Fruit fly (Drosophila melanogaster) whole organism, embryonic: ENCODE data around the gene Rbp1-like.

Experiments used
- BEAF-32 ChIP-seq: fragments of 200-800 bp; sonication (Bioruptor generic); optimal IDR thresholded peaks from 3 replicates; lab custom pipeline; 2017; ENCODE audit warnings: missing biosample characterization, missing genetic modification characterization, mild to moderate bottlenecking, moderate library complexity, missing genetic modification reagents
- CG10462 ChIP-seq: fragments of 200-800 bp; sonication (Bioruptor generic); optimal IDR thresholded peaks from 2 replicates; lab custom pipeline; 2016; ENCODE audit warnings: missing biosample characterization, missing genetic modification characterization
- CG10654 ChIP-seq: fragments of 200-800 bp; sonication (Bioruptor generic); optimal IDR thresholded peaks from 2 replicates; lab custom pipeline; 2016; ENCODE audit warnings: missing biosample characterization, missing genetic modification characterization
- CG14014 ChIP-seq: fragments of 200-800 bp; sonication (Bioruptor generic); IDR thresholded peaks from 2 replicates; pipeline ENCODE4 v1.3.6; 2022; ENCODE audit warnings: missing biosample characterization, missing genetic modification characterization
- CG14667 ChIP-seq: fragments of 200-800 bp; sonication (Bioruptor generic); IDR thresholded peaks from 2 replicates; pipeline ENCODE4 v1.3.6; 2022; ENCODE audit warnings: missing biosample characterization, missing genetic modification characterization
- CG15479 ChIP-seq: fragments of 200-800 bp; sonication (Bioruptor generic); optimal IDR thresholded peaks from 3 replicates; lab custom pipeline; 2019; ENCODE audit warnings: missing biosample characterization, mild to moderate bottlenecking, missing genetic modification characterization, moderate library complexity
- CG1602 ChIP-seq: fragments of 200-800 bp; sonication (Bioruptor generic); optimal IDR thresholded peaks from 3 replicates; lab custom pipeline; 2016; ENCODE audit warnings: missing biosample characterization, missing genetic modification characterization
- CG1647 ChIP-seq: fragments of 200-800 bp; sonication (Bioruptor generic); optimal IDR thresholded peaks from 3 replicates; lab custom pipeline; 2016; ENCODE audit warnings: missing biosample characterization, missing genetic modification characterization
- CG18599 ChIP-seq: fragments of 200-800 bp; sonication (Bioruptor generic); optimal IDR thresholded peaks from 3 replicates; lab custom pipeline; 2017; ENCODE audit warnings: missing biosample characterization, missing genetic modification characterization, mild to moderate bottlenecking, moderate library complexity, missing genetic modification reagents
- CG31441 ChIP-seq: fragments of 200-800 bp; sonication (Bioruptor generic); IDR thresholded peaks from 2 replicates; pipeline ENCODE4 v1.3.6; 2022; ENCODE audit warnings: missing biosample characterization, missing genetic modification characterization
- CG32767 ChIP-seq: fragments of 200-800 bp; sonication (Bioruptor generic); IDR thresholded peaks from 2 replicates; pipeline ENCODE4 v1.3.6; 2022; ENCODE audit warnings: missing biosample characterization, missing genetic modification characterization
- CG32772 ChIP-seq: fragments of 200-800 bp; sonication (Bioruptor generic); IDR thresholded peaks from 2 replicates; pipeline ENCODE4 v1.3.6; 2022; ENCODE audit warnings: missing biosample characterization, missing genetic modification characterization
- CG3726 ChIP-seq: fragments of 200-800 bp; sonication (Bioruptor generic); IDR thresholded peaks from 3 replicates; pipeline ENCODE4, ENCODE4 v1.3.6; 2022; ENCODE audit warnings: missing biosample characterization, missing genetic modification characterization
- CG7556 ChIP-seq: fragments of 200-800 bp; sonication (Bioruptor generic); optimal IDR thresholded peaks from 2 replicates; lab custom pipeline; 2017; ENCODE audit warnings: missing biosample characterization, mild to moderate bottlenecking, missing genetic modification characterization
- CoRest ChIP-seq: fragments of 200-800 bp; sonication (Bioruptor generic); optimal IDR thresholded peaks from 3 replicates; lab custom pipeline; 2018; ENCODE audit warnings: missing biosample characterization, mild to moderate bottlenecking, missing genetic modification characterization, moderate library complexity
- Deaf1 ChIP-seq: fragments of 200-800 bp; optimal IDR thresholded peaks from 3 replicates; lab custom pipeline; 2019; ENCODE audit warnings: missing biosample characterization, mild to moderate bottlenecking, missing genetic modification characterization, moderate library complexity
- Doc2 ChIP-seq: fragments of 200-800 bp; sonication (Bioruptor generic); IDR thresholded peaks from 2 replicates; pipeline ENCODE4 v1.3.6; 2022; ENCODE audit warnings: missing biosample characterization, missing genetic modification characterization
- Doc3 ChIP-seq: fragments of 200-800 bp; sonication (Bioruptor generic); IDR thresholded peaks from 3 replicates; pipeline ENCODE4 v1.3.6; 2022; ENCODE audit warnings: missing biosample characterization, missing genetic modification characterization; ENCODE audit not compliant: partially characterized antibody
- Fer3 ChIP-seq: fragments of 200-800 bp; sonication (Bioruptor generic); optimal IDR thresholded peaks from 2 replicates; lab custom pipeline; 2018; ENCODE audit warnings: missing biosample characterization, mild to moderate bottlenecking, missing genetic modification characterization, moderate library complexity
- HLHmδ ChIP-seq: fragments of 200-800 bp; sonication (Bioruptor generic); optimal IDR thresholded peaks from 2 replicates; lab custom pipeline; 2018; ENCODE audit warnings: missing biosample characterization, mild to moderate bottlenecking, missing genetic modification characterization, moderate library complexity
- HmgD ChIP-seq: fragments of 200-800 bp; sonication (Bioruptor generic); optimal IDR thresholded peaks from 3 replicates; lab custom pipeline; 2016; ENCODE audit warnings: missing biosample characterization, missing genetic modification characterization
- Jarid2 ChIP-seq: fragments of 200-800 bp; sonication (Bioruptor generic); optimal IDR thresholded peaks from 3 replicates; lab custom pipeline; 2017; ENCODE audit warnings: mild to moderate bottlenecking, missing biosample characterization, missing genetic modification reagents, missing genetic modification characterization
- Mes4 ChIP-seq: fragments of 200-800 bp; sonication (Bioruptor generic); optimal IDR thresholded peaks from 2 replicates; lab custom pipeline; 2016; ENCODE audit warnings: missing biosample characterization, missing genetic modification characterization
- NC2α ChIP-seq: fragments of 200-800 bp; sonication (Bioruptor generic); optimal IDR thresholded peaks from 2 replicates; lab custom pipeline; 2016; ENCODE audit warnings: missing biosample characterization, missing genetic modification characterization
- NFAT ChIP-seq: fragments of 200-800 bp; sonication (Bioruptor generic); IDR thresholded peaks from 2 replicates; pipeline ENCODE4 v1.3.6; 2022; ENCODE audit warnings: missing biosample characterization, missing genetic modification characterization
- Neu2 ChIP-seq: fragments of 200-800 bp; sonication (Bioruptor generic); optimal IDR thresholded peaks from 3 replicates; lab custom pipeline; 2016; ENCODE audit warnings: missing biosample characterization, missing genetic modification characterization, borderline replicate concordance
- Ptx1 ChIP-seq: fragments of 200-800 bp; sonication (Bioruptor generic); IDR thresholded peaks from 2 replicates; pipeline ENCODE4 v1.3.6; 2022; ENCODE audit warnings: missing biosample characterization, missing genetic modification characterization
- Taf1 ChIP-seq: fragments of 200-800 bp; sonication (Bioruptor generic); IDR thresholded peaks from 2 replicates; pipeline ENCODE4 v1.3.6; 2022; ENCODE audit warnings: missing biosample characterization, missing genetic modification characterization
- Trl ChIP-seq, 3 experiments: fragments of >200 bp in 2 of 3; fragments of 200-800 bp in 1 of 3; sonication (Bioruptor generic) in 1 of 3; optimal IDR thresholded peaks; 2 replicates in 1 of 3; 3 replicates in 2 of 3; lab custom pipeline; 2016 to 2017; ENCODE audit warnings: missing biosample characterization in 1 of 3, missing genetic modification characterization in 1 of 3
- Vsx1 ChIP-seq: fragments of 200-800 bp; sonication (Bioruptor generic); optimal IDR thresholded peaks from 2 replicates; lab custom pipeline; 2017; ENCODE audit warnings: missing biosample characterization, mild to moderate bottlenecking, missing genetic modification characterization, missing genetic modification reagents
- abd-A ChIP-seq: fragments of 200-800 bp; sonication (Bioruptor generic); optimal IDR thresholded peaks from 3 replicates; lab custom pipeline; 2019; ENCODE audit warnings: missing biosample characterization, mild to moderate bottlenecking, missing genetic modification characterization, moderate library complexity
- ase ChIP-seq: fragments of 200-800 bp; sonication (Bioruptor generic); IDR thresholded peaks from 3 replicates; pipeline ENCODE4 v1.3.6; 2022; ENCODE audit warnings: missing biosample characterization, missing genetic modification characterization
- bcd ChIP-seq: fragments of 200-800 bp; sonication (Bioruptor generic); optimal IDR thresholded peaks from 2 replicates; lab custom pipeline; 2017; ENCODE audit warnings: missing biosample characterization, mild to moderate bottlenecking, missing genetic modification characterization
- br ChIP-seq: fragments of >200 bp; optimal IDR thresholded peaks from 2 replicates; lab custom pipeline; 2017
- btn ChIP-seq: fragments of 200-800 bp; sonication (Bioruptor generic); optimal IDR thresholded peaks from 2 replicates; lab custom pipeline; 2016; ENCODE audit warnings: missing biosample characterization, missing genetic modification characterization
- cg ChIP-seq: fragments of 200-800 bp; sonication (Bioruptor generic); optimal IDR thresholded peaks from 3 replicates; lab custom pipeline; 2019; ENCODE audit warnings: missing biosample characterization, mild to moderate bottlenecking, missing genetic modification characterization, moderate library complexity
- crol ChIP-seq: fragments of 200-800 bp; sonication (Bioruptor generic); IDR thresholded peaks from 2 replicates; pipeline ENCODE4 v1.3.6; 2022; ENCODE audit warnings: missing biosample characterization, missing genetic modification characterization
- dati ChIP-seq: fragments of 200-800 bp; sonication (Bioruptor generic); IDR thresholded peaks from 2 replicates; pipeline ENCODE4 v1.3.6; 2022; ENCODE audit warnings: missing biosample characterization, missing genetic modification characterization
- h ChIP-seq: fragments of >200 bp; optimal IDR thresholded peaks from 2 replicates; lab custom pipeline; 2017
- insv ChIP-seq, 2 experiments: fragments of 200-800 bp; sonication (Bioruptor generic); optimal IDR thresholded peaks; 3 replicates each; lab custom pipeline; 2016 to 2018; ENCODE audit warnings: missing biosample characterization in 2 of 2, missing genetic modification characterization in 2 of 2
- lilli ChIP-seq: fragments of 200-800 bp; sonication (Bioruptor generic); optimal IDR thresholded peaks from 3 replicates; lab custom pipeline; 2016; ENCODE audit warnings: missing biosample characterization, missing genetic modification characterization
- lov ChIP-seq, 2 experiments: fragments of 200-800 bp in 1 of 2; fragments of >200 bp in 1 of 2; sonication (Bioruptor generic) in 1 of 2; IDR thresholded peaks in 1 of 2; optimal IDR thresholded peaks in 1 of 2; 2 replicates in 1 of 2; 3 replicates in 1 of 2; pipeline versions ENCODE4 v1.3.6 to Lab custom; 2017 to 2022; ENCODE audit warnings: missing biosample characterization in 1 of 2, missing genetic modification characterization in 1 of 2
- nmo ChIP-seq: fragments of 200-800 bp; sonication (Bioruptor generic); optimal IDR thresholded peaks from 2 replicates; lab custom pipeline; 2018; ENCODE audit warnings: missing biosample characterization, mild to moderate bottlenecking, missing genetic modification characterization, moderate library complexity
- p53 ChIP-seq: fragments of 200-800 bp; sonication (Bioruptor generic); optimal IDR thresholded peaks from 2 replicates; lab custom pipeline; 2016; ENCODE audit warnings: missing biosample characterization, missing genetic modification characterization
- pan ChIP-seq, 4 experiments: fragments of >200 bp in 3 of 4; fragments of 200-800 bp in 1 of 4; sonication (Bioruptor generic) in 1 of 4; optimal IDR thresholded peaks in 3 of 4; IDR thresholded peaks in 1 of 4; 2 replicates each; pipeline versions ENCODE4 v1.3.6 to Lab custom; 2017 to 2022; ENCODE audit warnings: missing biosample characterization in 2 of 4, missing genetic modification characterization in 2 of 4, mixed read lengths in 1 of 4
- psq ChIP-seq: fragments of 200-800 bp; sonication (Bioruptor generic); optimal IDR thresholded peaks from 2 replicates; lab custom pipeline; 2017; ENCODE audit warnings: missing biosample characterization, missing genetic modification characterization
- salm ChIP-seq: fragments of 200-800 bp; sonication (Bioruptor generic); optimal IDR thresholded peaks from 2 replicates; lab custom pipeline; 2018; ENCODE audit warnings: missing biosample characterization, mild to moderate bottlenecking, missing genetic modification characterization
- sima ChIP-seq: fragments of 200-800 bp; sonication (Bioruptor generic); optimal IDR thresholded peaks from 2 replicates; lab custom pipeline; 2016; ENCODE audit warnings: missing biosample characterization, missing genetic modification characterization
- ttk ChIP-seq: fragments of 200-800 bp; sonication (Bioruptor generic); IDR thresholded peaks from 2 replicates; pipeline ENCODE4 v2.1.2; 2022; ENCODE audit warnings: missing biosample characterization, missing genetic modification characterization
- usp ChIP-seq: fragments of >200 bp; optimal IDR thresholded peaks from 2 replicates; lab custom pipeline; 2017; ENCODE audit warnings: missing biosample characterization, missing genetic modification characterization

The Rbp1-like gene

dm6 chrX:13337454-13337853 lies 47.2 kb downstream of the Rbp1-like start, which contains the start of gene RpS15Aa (continued):
- TF ChIP-seq CG32767 (GFP tag; lab: Robert Waterston, UW) (peak; percentile 41; the same call in 1 of the 2 replicates), CG3726 (GFP tag; lab: Robert Waterston, UW) (peak; percentile 75), Doc2 (GFP tag; lab: Robert Waterston, UW) (no peak), CG14667 (GFP tag; lab: Robert Waterston, UW) (peak; percentile 70), NFAT (GFP tag; lab: Robert Waterston, UW) (peak; percentile 92), Fer3 (tag; lab: Kevin White, UChicago) (peak; percentile 69), CoRest (tag; lab: Kevin White, UChicago) (peak; percentile 48), abd-A (tag; lab: Kevin White, UChicago) (no peak), CG31441 (GFP tag; lab: Robert Waterston, UW) (peak; percentile 26; the same call in 1 of the 2 replicates), CG7556 (GFP tag; lab: Kevin White, UChicago) (no peak), CG18599 (GFP tag; lab: Kevin White, UChicago) (peak; percentile 65), dati (GFP tag; lab: Robert Waterston, UW) (0 out of 2 replicates have a peak, but pooled peaks have one; percentile 39), pan (optimal IDR thresholded peaks at IDR 0.05; lab: Kevin White, UChicago) (no peak), pan (GFP tag; optimal IDR thresholded peaks at IDR 0.05 in 1 of 2, IDR thresholded peaks at IDR 0.05 in 1 of 2) (peak in 1 of 2 experiments; percentile 85), btn (GFP tag; lab: Kevin White, UChicago) (peak; percentile 49), insv (GFP tag; optimal IDR thresholded peaks at IDR 0.05; lab: Kevin White, UChicago) (peak in 1 of 2 experiments; percentile 55), CG15479 (GFP tag; lab: Kevin White, UChicago) (no peak), CG1647 (peak; percentile 62), Vsx1 (GFP tag; lab: Kevin White, UChicago) (peak; percentile 54), ase (GFP tag; lab: Robert Waterston, UW) (peak; percentile 84), nmo (GFP tag; lab: Kevin White, UChicago) (peak; percentile 46), Mes4 (peak; percentile 85), usp (GFP tag; lab: Kevin White, UChicago) (no peak), lilli (GFP tag; lab: Kevin White, UChicago) (peak; percentile 35), p53 (GFP tag; lab: Kevin White, UChicago) (peak; percentile 88), sima (GFP tag; lab: Kevin White, UChicago) (peak; percentile 35), Jarid2 (GFP tag; lab: Kevin White, UChicago) (peak; percentile 56), HmgD (GFP tag; lab: Kevin White, UChicago) (peak; percentile 77), BEAF-32 (GFP tag; lab: Kevin White, UChicago) (peak; percentile 75), Trl (optimal IDR thresholded peaks at IDR 0.05; lab: Kevin White, UChicago) (no peak), Trl (GFP tag; optimal IDR thresholded peaks at IDR 0.05; lab: Kevin White, UChicago) (peak; percentile 88), CG10462 (GFP tag; lab: Kevin White, UChicago) (no peak), Taf1 (GFP tag; lab: Robert Waterston, UW) (peak; percentile 33; the same call in 1 of the 2 replicates), h (no peak), CG1602 (GFP tag; lab: Kevin White, UChicago) (peak; percentile 44), NC2α (GFP tag; lab: Kevin White, UChicago) (peak; percentile 45), Neu2 (GFP tag; lab: Kevin White, UChicago) (peak; percentile 47), CG14014 (GFP tag; lab: Robert Waterston, UW) (peak; percentile 82), psq (peak; percentile 7), CG10654 (peak; percentile 68), lov (optimal IDR thresholded peaks at IDR 0.05; lab: Kevin White, UChicago) (no peak), lov (GFP tag; IDR thresholded peaks at IDR 0.05; lab: Robert Waterston, UW) (peak; percentile 90), ttk (GFP tag; lab: Robert Waterston, UW) (peak; percentile 78), Doc3 (GFP tag; lab: Robert Waterston, UW) (no peak), HLHmδ (peak; percentile 96), salm (tag; lab: Kevin White, UChicago) (peak; percentile 58), bcd (GFP tag; lab: Kevin White, UChicago) (peak; percentile 87), cg (GFP tag; lab: Kevin White, UChicago) (no peak), Deaf1 (no peak), Ptx1 (GFP tag; lab: Robert Waterston, UW) (peak; percentile 68), CG32772 (GFP tag; lab: Robert Waterston, UW) (peak; percentile 65; the same call in 1 of the 2 replicates), crol (GFP tag; lab: Robert Waterston, UW) (peak; percentile 39; the same call in 1 of the 2 replicates), br (lab: Kevin White, UChicago) (no peak)
